Worm (Caenorhabditis elegans): ENCODE data around the gene clec-243.

ce11 chrV:17296443-17296842 is 47.6 kb upstream of the clec-243 start:
- no peak for TF ChIP-seq ztf-28 (GFP tag; IDR thresholded peaks at IDR 0.05)
- TF ChIP-seq snpc-1.1 (tag; optimal IDR thresholded peaks at IDR 0.05; ENCODE audit: insufficient read depth), result no peak
- TF ChIP-seq lir-1 (GFP tag; conservative IDR thresholded peaks at IDR 0.05), result no peak
- no peak for TF ChIP-seq rcor-1 (GFP tag; IDR thresholded peaks at IDR 0.05)
